Fruit fly (Drosophila melanogaster): ENCODE data around the gene Nemp.

Nemp gene

DNA sequence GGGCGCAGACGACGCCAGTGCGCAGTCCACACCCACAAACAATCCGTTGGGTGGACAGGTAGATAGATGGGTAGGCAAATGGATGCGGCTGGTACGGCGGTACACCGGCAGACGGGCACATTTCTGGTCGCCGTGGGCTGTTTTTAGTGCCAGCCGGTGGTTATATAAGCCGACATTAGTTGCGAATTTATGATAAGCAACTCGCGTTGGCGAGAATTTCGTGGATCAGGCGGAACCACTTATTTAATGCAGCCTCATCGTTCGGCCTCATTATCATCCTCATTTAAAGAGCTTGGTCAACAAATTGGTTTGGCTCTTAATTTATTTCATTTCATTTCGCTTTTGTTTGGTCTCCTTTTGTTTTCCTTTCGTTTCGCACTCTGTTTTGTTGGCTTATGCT lies 36.1 kb downstream of the Nemp start:
- peak; percentile 5 for TF ChIP-seq Blimp-1 (GFP tag; optimal IDR thresholded peaks at IDR 0.05)
- TF ChIP-seq chinmo (GFP tag; IDR thresholded peaks at IDR 0.05; ENCODE audit: partially characterized antibody): 0 out of 4 replicates have a peak, but pooled peaks have one; percentile 51
- peak in 1 of 2 experiments; percentile 53 for TF ChIP-seq Pdp1 (GFP tag; optimal IDR thresholded peaks at IDR 0.05)
- peak; percentile 48 for TF ChIP-seq nom (GFP tag; optimal IDR thresholded peaks at IDR 0.05)
- TF ChIP-seq CG14860 (GFP tag; IDR thresholded peaks at IDR 0.05; ENCODE audit: partially characterized antibody): no peak
- TF ChIP-seq Sin3A (optimal IDR thresholded peaks at IDR 0.05): no peak

DNA sequence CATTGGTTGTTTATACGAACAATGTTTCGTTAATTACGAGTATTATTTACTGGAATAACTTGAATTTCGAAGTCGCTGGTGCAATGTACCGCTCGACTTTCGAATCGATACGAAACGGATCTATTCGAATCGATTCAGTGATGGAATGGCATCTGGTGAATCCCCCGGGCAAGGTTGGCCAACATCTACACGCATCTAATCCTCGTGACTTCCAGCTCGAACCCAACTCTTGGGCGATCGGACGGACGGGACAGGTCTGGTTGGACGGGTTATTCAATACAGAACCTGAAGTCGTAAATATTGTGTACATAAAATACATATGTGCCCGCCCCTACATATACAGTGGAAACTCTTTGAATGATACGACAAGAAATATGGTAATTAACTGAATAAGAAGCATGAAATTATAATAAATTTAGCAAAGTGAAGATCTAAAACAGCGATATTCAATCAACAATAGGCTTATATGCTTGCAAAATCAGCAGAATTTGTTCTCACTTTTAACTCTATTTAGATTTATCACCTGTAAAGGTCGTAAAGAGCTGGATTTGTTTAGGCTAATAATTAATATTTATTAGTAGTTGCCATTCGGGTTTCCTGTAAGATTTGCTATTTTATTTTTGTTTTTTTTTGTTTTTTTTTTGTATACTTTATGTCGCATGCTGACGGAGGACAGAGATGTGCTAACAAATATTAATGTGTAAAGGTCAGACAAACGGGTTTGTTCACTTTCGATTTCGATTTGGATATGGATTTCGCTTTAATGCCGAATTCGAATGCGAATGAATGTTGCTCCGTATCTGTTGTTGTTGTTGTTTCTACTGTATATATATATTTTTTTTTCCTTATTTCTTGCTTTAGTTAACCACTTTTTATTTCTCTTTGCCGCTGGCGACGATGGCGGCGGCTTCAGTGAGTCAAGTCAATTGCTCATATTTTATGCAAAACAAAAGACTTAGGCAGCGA lies 37.8 kb downstream of the Nemp start:
- TF ChIP-seq maf-S (GFP tag; optimal IDR thresholded peaks at IDR 0.05) (no peak), CG13296 (GFP tag; optimal IDR thresholded peaks at IDR 0.05) (no peak), sens (GFP tag) (peak; percentile 6), CG7839 (tag; optimal IDR thresholded peaks at IDR 0.05) (no peak), pum (GFP tag; optimal IDR thresholded peaks at IDR 0.05) (no peak), MESR4 (GFP tag; optimal IDR thresholded peaks at IDR 0.05) (no peak), caup (GFP tag; optimal IDR thresholded peaks at IDR 0.05; ENCODE audit: severe bottlenecking) (no peak), CG1602 (GFP tag; optimal IDR thresholded peaks at IDR 0.05) (no peak), CG32532 (GFP tag; IDR thresholded peaks at IDR 0.05) (no peak), CG11247 (GFP tag; IDR thresholded peaks at IDR 0.05) (peak; percentile 40; the same call in 1 of the 2 replicates), Blimp-1 (GFP tag; optimal IDR thresholded peaks at IDR 0.05) (peak; percentile 85), tin (GFP tag; optimal IDR thresholded peaks at IDR 0.05) (no peak), CG16815 (GFP tag; optimal IDR thresholded peaks at IDR 0.05) (no peak), Aef1 (GFP tag; IDR thresholded peaks at IDR 0.05) (no peak), Hey (tag; optimal IDR thresholded peaks at IDR 0.05) (no peak), CG6683 (GFP tag; optimal IDR thresholded peaks at IDR 0.05) (no peak), kay (GFP tag; optimal IDR thresholded peaks at IDR 0.05) (no peak), CG7372 (GFP tag; IDR thresholded peaks at IDR 0.05) (no peak), Opbp (GFP tag; IDR thresholded peaks at IDR 0.05; ENCODE audit: partially characterized antibody) (no peak), Gsc (GFP tag; IDR thresholded peaks at IDR 0.05) (no peak), CG10209 (GFP tag; optimal IDR thresholded peaks at IDR 0.05) (no peak), CG9727 (GFP tag; optimal IDR thresholded peaks at IDR 0.05) (no peak), grau (tag; optimal IDR thresholded peaks at IDR 0.05) (peak; percentile 72), CG16863 (GFP tag; optimal IDR thresholded peaks at IDR 0.05) (no peak), CG5180 (GFP tag; optimal IDR thresholded peaks at IDR 0.05) (no peak), CG4328 (GFP tag; optimal IDR thresholded peaks at IDR 0.05) (no peak), CG11695 (GFP tag; IDR thresholded peaks at IDR 0.05) (no peak), CG16779 (GFP tag; IDR thresholded peaks at IDR 0.05) (no peak), CG8924 (tag; optimal IDR thresholded peaks at IDR 0.05) (no peak), fd96Cb (tag; optimal IDR thresholded peaks at IDR 0.05) (no peak), Lim3 (GFP tag; IDR thresholded peaks at IDR 0.05) (no peak), abd-A (tag; optimal IDR thresholded peaks at IDR 0.05) (peak; percentile 16), CG4617 (GFP tag; optimal IDR thresholded peaks at IDR 0.05; ENCODE audit: borderline replicate concordance) (no peak), CG18262 (tag; optimal IDR thresholded peaks at IDR 0.05) (no peak), fd102C (GFP tag; optimal IDR thresholded peaks at IDR 0.05) (no peak), CG10959 (GFP tag; IDR thresholded peaks at IDR 0.05) (no peak), prd (optimal IDR thresholded peaks at IDR 0.05) (no peak), prd (GFP tag; IDR thresholded peaks at IDR 0.05) (no peak), CG17385 (GFP tag; optimal IDR thresholded peaks at IDR 0.05) (no peak), Dek (tag; optimal IDR thresholded peaks at IDR 0.05) (no peak), CG10431 (GFP tag; optimal IDR thresholded peaks at IDR 0.05) (no peak), sd (tag; optimal IDR thresholded peaks at IDR 0.05) (peak; percentile 13)

Measured in whole organism, embryonic.